Fruit fly (Drosophila melanogaster) whole organism, prepupa: ENCODE data around the gene syd.

ENCODE experiments used
- Blimp-1 ChIP-seq: fragments of 200-800 bp; sonication (Bioruptor generic); optimal IDR thresholded peaks from 3 replicates; lab custom pipeline; 2017; ENCODE audit warnings: missing biosample characterization, missing genetic modification characterization, mild to moderate bottlenecking, moderate library complexity, missing genetic modification reagents
- CG10631 ChIP-seq: fragments of 200-800 bp; sonication (Bioruptor generic); optimal IDR thresholded peaks from 2 replicates; lab custom pipeline; 2016; ENCODE audit warnings: missing biosample characterization, missing genetic modification characterization
- CG10669 ChIP-seq: fragments of 200-800 bp; sonication (Bioruptor generic); optimal IDR thresholded peaks from 3 replicates; lab custom pipeline; 2018; ENCODE audit warnings: missing biosample characterization, mild to moderate bottlenecking, missing genetic modification characterization, moderate library complexity
- CG11294 ChIP-seq: fragments of 200-800 bp; sonication (Bioruptor generic); IDR thresholded peaks from 2 replicates; pipeline ENCODE4 v1.3.6; 2022; ENCODE audit warnings: missing biosample characterization, missing genetic modification characterization
- CG11762 ChIP-seq: fragments of 200-800 bp; sonication (Bioruptor generic); optimal IDR thresholded peaks from 3 replicates; lab custom pipeline; 2016; ENCODE audit warnings: missing biosample characterization, missing genetic modification characterization; ENCODE audit not compliant: insufficient read depth
- CG11902 ChIP-seq: fragments of 200-800 bp; sonication (Bioruptor generic); optimal IDR thresholded peaks from 3 replicates; lab custom pipeline; 2016; ENCODE audit warnings: missing biosample characterization, missing genetic modification characterization
- CG1621 ChIP-seq: fragments of 200-800 bp; sonication (Bioruptor generic); optimal IDR thresholded peaks from 3 replicates; lab custom pipeline; 2018; ENCODE audit warnings: missing biosample characterization, mild to moderate bottlenecking, missing genetic modification characterization
- CG31627 ChIP-seq: fragments of 200-800 bp; sonication (Bioruptor generic); optimal IDR thresholded peaks from 3 replicates; lab custom pipeline; 2016; ENCODE audit warnings: missing biosample characterization, missing genetic modification characterization
- CG32006 ChIP-seq: fragments of 200-800 bp; sonication (Bioruptor generic); optimal IDR thresholded peaks from 3 replicates; lab custom pipeline; 2017; ENCODE audit warnings: missing biosample characterization, mild to moderate bottlenecking, missing genetic modification characterization
- CG34406 ChIP-seq: fragments of 200-800 bp; sonication (Bioruptor generic); optimal IDR thresholded peaks from 3 replicates; lab custom pipeline; 2016; ENCODE audit warnings: missing biosample characterization, missing genetic modification characterization
- CG3919 ChIP-seq: fragments of 200-800 bp; sonication (Bioruptor generic); optimal IDR thresholded peaks from 3 replicates; lab custom pipeline; 2016; ENCODE audit warnings: missing biosample characterization, missing genetic modification characterization
- CG4318 ChIP-seq: fragments of 200-800 bp; sonication (Bioruptor generic); optimal IDR thresholded peaks from 3 replicates; lab custom pipeline; 2017; ENCODE audit warnings: missing biosample characterization, mild to moderate bottlenecking, missing genetic modification characterization
- CG6163 ChIP-seq: fragments of 200-800 bp; sonication (Bioruptor generic); IDR thresholded peaks from 3 replicates; pipeline ENCODE4 v1.3.6; 2022; ENCODE audit warnings: missing biosample characterization, missing genetic modification characterization
- CG6854 ChIP-seq: fragments of 200-800 bp; sonication (Bioruptor generic); optimal IDR thresholded peaks from 2 replicates; lab custom pipeline; 2017; ENCODE audit warnings: missing biosample characterization, mild to moderate bottlenecking, missing genetic modification characterization
- CG8319 ChIP-seq: fragments of 200-800 bp; sonication (Bioruptor generic); optimal IDR thresholded peaks from 3 replicates; lab custom pipeline; 2016; ENCODE audit warnings: missing biosample characterization, missing genetic modification characterization
- CG8632 ChIP-seq: fragments of 200-800 bp; sonication (Bioruptor generic); optimal IDR thresholded peaks from 3 replicates; lab custom pipeline; 2016; ENCODE audit warnings: missing biosample characterization, missing genetic modification characterization
- Eip75B ChIP-seq: fragments of 200-800 bp; sonication (Bioruptor generic); optimal IDR thresholded peaks from 3 replicates; lab custom pipeline; 2016; ENCODE audit warnings: missing biosample characterization, missing genetic modification characterization
- Eip78C ChIP-seq: fragments of 200-800 bp; sonication (Bioruptor generic); peaks from one replicate; lab custom pipeline; 2016; ENCODE audit warnings: missing biosample characterization, missing genetic modification characterization
- Eip93F ChIP-seq: fragments of 200-800 bp; sonication (Bioruptor generic); optimal IDR thresholded peaks from 2 replicates; lab custom pipeline; 2016; ENCODE audit warnings: missing biosample characterization, mild to moderate bottlenecking, missing genetic modification characterization
- Ets21C ChIP-seq: fragments of 200-800 bp; sonication (Bioruptor generic); optimal IDR thresholded peaks from 3 replicates; lab custom pipeline; 2016; ENCODE audit warnings: missing biosample characterization, missing genetic modification characterization
- Ets96B ChIP-seq: fragments of 200-800 bp; optimal IDR thresholded peaks from 2 replicates; lab custom pipeline; 2019; ENCODE audit warnings: missing biosample characterization, mild to moderate bottlenecking, missing genetic modification characterization, moderate library complexity
- Gug ChIP-seq: fragments of 200-800 bp; sonication (Bioruptor generic); IDR thresholded peaks from 2 replicates; pipeline ENCODE4 v1.3.6; 2022; ENCODE audit warnings: missing biosample characterization, missing genetic modification characterization
- Hr39 ChIP-seq: fragments of 200-800 bp; sonication (Bioruptor generic); optimal IDR thresholded peaks from 2 replicates; lab custom pipeline; 2016; ENCODE audit warnings: missing biosample characterization, missing genetic modification characterization
- OdsH ChIP-seq: fragments of 200-800 bp; sonication (Bioruptor generic); optimal IDR thresholded peaks from 3 replicates; lab custom pipeline; 2016; ENCODE audit warnings: missing biosample characterization, missing genetic modification characterization
- Smox ChIP-seq: fragments of 200-800 bp; sonication (Bioruptor generic); optimal IDR thresholded peaks from 3 replicates; lab custom pipeline; 2016; ENCODE audit warnings: missing biosample characterization, missing genetic modification characterization
- Sox102F ChIP-seq: fragments of 200-800 bp; sonication (Bioruptor generic); optimal IDR thresholded peaks from 2 replicates; lab custom pipeline; 2016; ENCODE audit warnings: missing biosample characterization, mild to moderate bottlenecking, missing genetic modification characterization
- Sox14 ChIP-seq: fragments of 200-800 bp; sonication (Bioruptor generic); optimal IDR thresholded peaks from 3 replicates; lab custom pipeline; 2016; ENCODE audit warnings: missing biosample characterization, missing genetic modification characterization
- Sox15 ChIP-seq: fragments of 200-800 bp; sonication (Bioruptor generic); optimal IDR thresholded peaks from 3 replicates; lab custom pipeline; 2016; ENCODE audit warnings: missing biosample characterization, missing genetic modification characterization
- achi ChIP-seq: fragments of 200-800 bp; sonication (Bioruptor generic); optimal IDR thresholded peaks from 3 replicates; lab custom pipeline; 2016; ENCODE audit warnings: missing biosample characterization, missing genetic modification characterization
- acj6 ChIP-seq: fragments of 200-800 bp; sonication (Bioruptor generic); optimal IDR thresholded peaks from 3 replicates; lab custom pipeline; 2016; ENCODE audit warnings: missing biosample characterization, missing genetic modification characterization
- cyc ChIP-seq: fragments of 200-800 bp; sonication (Bioruptor generic); optimal IDR thresholded peaks from 3 replicates; lab custom pipeline; 2016; ENCODE audit warnings: missing biosample characterization, missing genetic modification characterization
- dac ChIP-seq: fragments of 200-800 bp; sonication (Bioruptor generic); optimal IDR thresholded peaks from 2 replicates; lab custom pipeline; 2017; ENCODE audit warnings: missing biosample characterization, mild to moderate bottlenecking, missing genetic modification characterization
- dsx ChIP-seq: fragments of 200-800 bp; optimal IDR thresholded peaks from 3 replicates; lab custom pipeline; 2019; ENCODE audit warnings: missing biosample characterization, mild to moderate bottlenecking, missing genetic modification characterization, moderate library complexity; ENCODE audit not compliant: poor library complexity, severe bottlenecking
- eg ChIP-seq: fragments of 200-800 bp; sonication (Bioruptor generic); IDR thresholded peaks from 3 replicates; pipeline ENCODE4 v1.3.6; 2022; ENCODE audit warnings: missing biosample characterization, missing genetic modification characterization
- fd59A ChIP-seq: fragments of 200-800 bp; sonication (Bioruptor generic); optimal IDR thresholded peaks from 2 replicates; lab custom pipeline; 2017; ENCODE audit warnings: missing biosample characterization, mild to moderate bottlenecking, missing genetic modification characterization, missing genetic modification reagents
- fkh ChIP-seq: fragments of 200-800 bp; sonication (Bioruptor generic); optimal IDR thresholded peaks from 3 replicates; lab custom pipeline; 2017; ENCODE audit warnings: missing biosample characterization, mild to moderate bottlenecking, missing genetic modification characterization, moderate library complexity
- lz ChIP-seq: fragments of 200-800 bp; sonication (Bioruptor generic); optimal IDR thresholded peaks from 3 replicates; lab custom pipeline; 2016; ENCODE audit warnings: missing biosample characterization, missing genetic modification characterization
- net ChIP-seq: fragments of 200-800 bp; sonication (Bioruptor generic); optimal IDR thresholded peaks from 3 replicates; lab custom pipeline; 2016; ENCODE audit warnings: missing biosample characterization, missing genetic modification characterization
- salr ChIP-seq, 2 experiments: fragments of 200-800 bp; sonication (Bioruptor generic); optimal IDR thresholded peaks; 3 replicates each; lab custom pipeline; 2016 to 2018; ENCODE audit warnings: missing biosample characterization in 2 of 2, missing genetic modification characterization in 2 of 2, mild to moderate bottlenecking in 1 of 2
- spab ChIP-seq: fragments of 200-800 bp; sonication (Bioruptor generic); optimal IDR thresholded peaks from 2 replicates; lab custom pipeline; 2017; ENCODE audit warnings: missing biosample characterization, mild to moderate bottlenecking, missing genetic modification characterization, missing genetic modification reagents
- ss ChIP-seq, 2 experiments: fragments of 200-800 bp; sonication (Bioruptor generic); optimal IDR thresholded peaks; 2 replicates in 1 of 2; 3 replicates in 1 of 2; lab custom pipeline; 2017 to 2018; ENCODE audit warnings: mild to moderate bottlenecking in 2 of 2, missing biosample characterization in 2 of 2, missing genetic modification characterization in 2 of 2, moderate library complexity in 1 of 2
- topi ChIP-seq: fragments of 200-800 bp; sonication (Bioruptor generic); optimal IDR thresholded peaks from 3 replicates; lab custom pipeline; 2016; ENCODE audit warnings: missing biosample characterization, missing genetic modification characterization
- vri ChIP-seq: fragments of 200-800 bp; sonication (Bioruptor generic); optimal IDR thresholded peaks from 3 replicates; lab custom pipeline; 2016; ENCODE audit warnings: missing biosample characterization, mild to moderate bottlenecking, missing genetic modification characterization

Gene syd

dm6 chr3L:7915808-7916619 lies 19.9 kb downstream of the syd start:
- TF ChIP-seq CG11294 (GFP tag; lab: Robert Waterston, UW) = no peak
- no peak for TF ChIP-seq Sox15 (GFP tag; lab: Kevin White, UChicago)
- TF ChIP-seq Gug (GFP tag; lab: Robert Waterston, UW) = no peak
- TF ChIP-seq CG1621 (tag; lab: Kevin White, UChicago) = no peak
- TF ChIP-seq spab = no peak
- TF ChIP-seq Eip93F (GFP tag; lab: Kevin White, UChicago) = no peak
- no peak for TF ChIP-seq Smox
- no peak for TF ChIP-seq eg (GFP tag; lab: Robert Waterston, UW)
- TF ChIP-seq dsx = no peak
- TF ChIP-seq fkh (GFP tag; lab: Kevin White, UChicago) = no peak
- TF ChIP-seq CG8319 (GFP tag; lab: Kevin White, UChicago) = no peak
- no peak for TF ChIP-seq cyc

- TF ChIP-seq topi (GFP tag; lab: Kevin White, UChicago) = no peak
- peak; percentile 68 for TF ChIP-seq Eip78C
Observed at dm6 chr3L:7914969-7915596, 20.8 kb downstream of the syd start, which contains the start of gene Tmem43. Gene Tmem43, minus strand, starts transcription at chr3L:7915120.

dm6 chr3L:7911765-7912556 lies 24.0 kb downstream of the syd start, which contains the start of the genes pbl and CG8281:
Gene pbl, minus strand, starts transcription at chr3L:7911954.
Gene CG8281, plus strand, starts transcription at chr3L:7912463.
- TF ChIP-seq net (GFP tag; lab: Kevin White, UChicago) = no peak
- peak; percentile 30 for TF ChIP-seq CG3919 (GFP tag; lab: Kevin White, UChicago)
- TF ChIP-seq dsx = peak; percentile 87
- TF ChIP-seq fd59A (GFP tag; lab: Kevin White, UChicago) = peak; percentile 2
- TF ChIP-seq CG31627 (GFP tag; lab: Kevin White, UChicago) = peak; percentile 36
- peak; percentile 67 for TF ChIP-seq achi (GFP tag; lab: Kevin White, UChicago)
- peak; percentile 62 for TF ChIP-seq Hr39 (GFP tag; lab: Kevin White, UChicago)
- TF ChIP-seq CG4318 = no peak
- TF ChIP-seq Ets21C (GFP tag; lab: Kevin White, UChicago) = peak; percentile 18
- no peak for TF ChIP-seq CG10669 (GFP tag; lab: Kevin White, UChicago)
- TF ChIP-seq OdsH (GFP tag; lab: Kevin White, UChicago) = peak; percentile 41
- TF ChIP-seq CG8632 (GFP tag; lab: Kevin White, UChicago) = no peak
- TF ChIP-seq CG6854 (GFP tag; lab: Kevin White, UChicago) = no peak
- TF ChIP-seq CG10631 = no peak
- no peak for TF ChIP-seq ss (GFP tag; optimal IDR thresholded peaks at IDR 0.05; lab: Kevin White, UChicago)
- TF ChIP-seq dac (GFP tag; lab: Kevin White, UChicago) = no peak
- peak; percentile 65; the same call in 2 of the 3 replicates for TF ChIP-seq CG6163 (GFP tag; lab: Robert Waterston, UW)
- peak; percentile 76 for TF ChIP-seq Eip78C
- TF ChIP-seq Blimp-1 (GFP tag; lab: Kevin White, UChicago) = no peak
- no peak for TF ChIP-seq Sox102F (GFP tag; lab: Kevin White, UChicago)
- peak; percentile 38 for TF ChIP-seq Smox
- peak; percentile 46 for TF ChIP-seq CG32006 (GFP tag; lab: Kevin White, UChicago)
- TF ChIP-seq lz = peak; percentile 42
- no peak for TF ChIP-seq Ets96B (tag; lab: Kevin White, UChicago)
- peak; percentile 29 for TF ChIP-seq Eip75B (GFP tag; lab: Kevin White, UChicago)
- TF ChIP-seq CG1621 (tag; lab: Kevin White, UChicago) = no peak
- no peak for TF ChIP-seq CG11762 (GFP tag; lab: Kevin White, UChicago)
- peak; percentile 30 for TF ChIP-seq CG34406
- TF ChIP-seq cyc = peak; percentile 31
- TF ChIP-seq CG11902 (GFP tag; lab: Kevin White, UChicago) = no peak
- no peak for TF ChIP-seq acj6
- TF ChIP-seq salr (GFP tag; optimal IDR thresholded peaks at IDR 0.05; lab: Kevin White, UChicago) = no peak
- peak; percentile 38 for TF ChIP-seq Sox14
- TF ChIP-seq Gug (GFP tag; lab: Robert Waterston, UW) = 0 out of 2 replicates have a peak, but pooled peaks have one; percentile 25
- TF ChIP-seq vri (GFP tag; lab: Kevin White, UChicago) = peak; percentile 29
- TF ChIP-seq fkh (GFP tag; lab: Kevin White, UChicago) = no peak
